Worm (Caenorhabditis elegans) whole organism, L3 larva: Measurements from ENCODE around the gene ZK945.7.

Experiments
- aly-2 ChIP-seq: fragments of 150-350 bp; optimal IDR thresholded peaks from 2 replicates; lab custom pipeline; 2014; ENCODE audit warnings: missing biosample characterization, missing genetic modification characterization
- nhr-77 ChIP-seq: fragments of 150-350 bp; optimal IDR thresholded peaks from 2 replicates; lab custom pipeline; 2014; ENCODE audit warnings: missing biosample characterization, missing genetic modification characterization

ce11 chrII:10084482-10084881 is 23.8 kb downstream of the ZK945.7 start:
- TF ChIP-seq nhr-77 (tag; lab: Kevin White, UChicago), result no peak
- no peak for TF ChIP-seq aly-2
